Fruit fly (Drosophila melanogaster) whole organism, embryonic: ENCODE measurements around the gene OtopLc.

Experiments used
- Antp ChIP-seq: fragments of 200-800 bp; sonication (Bioruptor generic); optimal IDR thresholded peaks from 3 replicates; lab custom pipeline; 2016; ENCODE audit warnings: missing biosample characterization, missing genetic modification characterization
- Atf6 ChIP-seq: fragments of 200-800 bp; sonication (Bioruptor generic); IDR thresholded peaks from 2 replicates; pipeline ENCODE4 v1.3.6; 2022; ENCODE audit warnings: missing biosample characterization, missing genetic modification characterization
- CG11247 ChIP-seq: fragments of 200-800 bp; sonication (Bioruptor generic); IDR thresholded peaks from 2 replicates; pipeline ENCODE4 v1.3.6; 2022; ENCODE audit warnings: missing biosample characterization, missing genetic modification characterization
- CG14860 ChIP-seq: fragments of 200-800 bp; sonication (Bioruptor generic); IDR thresholded peaks from 3 replicates; pipeline ENCODE4 v1.3.6; 2022; ENCODE audit warnings: missing biosample characterization, missing genetic modification characterization; ENCODE audit not compliant: partially characterized antibody
- CG15011 ChIP-seq: fragments of 200-800 bp; sonication (Bioruptor generic); optimal IDR thresholded peaks from 3 replicates; lab custom pipeline; 2018; ENCODE audit warnings: missing biosample characterization, mild to moderate bottlenecking, missing genetic modification characterization
- CG16779 ChIP-seq: fragments of 200-800 bp; sonication (Bioruptor generic); IDR thresholded peaks from 2 replicates; pipeline ENCODE4 v1.3.6; 2022; ENCODE audit warnings: missing biosample characterization, missing genetic modification characterization
- CG17385 ChIP-seq: fragments of 200-800 bp; sonication (Bioruptor generic); optimal IDR thresholded peaks from 3 replicates; lab custom pipeline; 2018; ENCODE audit warnings: missing biosample characterization, mild to moderate bottlenecking, missing genetic modification characterization
- CG2678 ChIP-seq: fragments of 200-800 bp; sonication (Bioruptor generic); optimal IDR thresholded peaks from 3 replicates; lab custom pipeline; 2019; ENCODE audit warnings: missing biosample characterization, mild to moderate bottlenecking, missing genetic modification characterization, moderate library complexity
- CG2712 ChIP-seq: fragments of 200-800 bp; optimal IDR thresholded peaks from 3 replicates; lab custom pipeline; 2019; ENCODE audit warnings: missing biosample characterization, mild to moderate bottlenecking, missing genetic modification characterization, moderate library complexity
- CG31365 ChIP-seq: fragments of 200-800 bp; sonication (Bioruptor generic); optimal IDR thresholded peaks from 2 replicates; lab custom pipeline; 2018; ENCODE audit warnings: missing biosample characterization, mild to moderate bottlenecking, missing genetic modification characterization
- CG33557 ChIP-seq: fragments of 200-800 bp; sonication (Bioruptor generic); optimal IDR thresholded peaks from 2 replicates; lab custom pipeline; 2019; ENCODE audit warnings: missing biosample characterization, mild to moderate bottlenecking, missing genetic modification characterization, moderate library complexity
- CG34422 ChIP-seq: fragments of 200-800 bp; sonication (Bioruptor generic); IDR thresholded peaks from 3 replicates; pipeline ENCODE4 v1.3.6; 2022; ENCODE audit warnings: missing biosample characterization, missing genetic modification characterization
- CG5180 ChIP-seq: fragments of 200-800 bp; sonication (Bioruptor generic); optimal IDR thresholded peaks from 3 replicates; lab custom pipeline; 2017; ENCODE audit warnings: missing biosample characterization, missing genetic modification characterization, mild to moderate bottlenecking, moderate library complexity, missing genetic modification reagents
- CG6813 ChIP-seq: fragments of 200-800 bp; sonication (Bioruptor generic); optimal IDR thresholded peaks from 2 replicates; lab custom pipeline; 2017; ENCODE audit warnings: missing biosample characterization, missing genetic modification characterization, mild to moderate bottlenecking, moderate library complexity, missing genetic modification reagents
- CG7839 ChIP-seq: fragments of 200-800 bp; sonication (Bioruptor generic); optimal IDR thresholded peaks from 3 replicates; lab custom pipeline; 2018; ENCODE audit warnings: missing biosample characterization, mild to moderate bottlenecking, missing genetic modification characterization, moderate library complexity
- CG7963 ChIP-seq: fragments of 200-800 bp; sonication (Bioruptor generic); IDR thresholded peaks from 3 replicates; pipeline ENCODE4 v1.3.6; 2022; ENCODE audit warnings: missing biosample characterization, missing genetic modification characterization; ENCODE audit not compliant: partially characterized antibody
- CG8765 ChIP-seq: fragments of 200-800 bp; sonication (Bioruptor generic); IDR thresholded peaks from 2 replicates; pipeline ENCODE4 v1.3.6; 2022; ENCODE audit warnings: missing biosample characterization, missing genetic modification characterization
- CG9609 ChIP-seq: fragments of 200-800 bp; sonication (Bioruptor generic); optimal IDR thresholded peaks from 3 replicates; lab custom pipeline; 2016; ENCODE audit warnings: missing biosample characterization, missing genetic modification characterization
- CkIIα-i1 ChIP-seq: fragments of 200-800 bp; sonication (Bioruptor generic); IDR thresholded peaks from 2 replicates; pipeline ENCODE4 v1.3.6; 2022; ENCODE audit warnings: missing biosample characterization, missing genetic modification characterization
- Dad ChIP-seq: fragments of 200-800 bp; sonication (Bioruptor generic); optimal IDR thresholded peaks from 3 replicates; lab custom pipeline; 2016; ENCODE audit warnings: missing biosample characterization, missing genetic modification characterization
- Dip2 ChIP-seq: fragments of 200-800 bp; sonication (Bioruptor generic); IDR thresholded peaks from 2 replicates; pipeline ENCODE4 v1.3.6; 2022; ENCODE audit warnings: missing biosample characterization, missing genetic modification characterization
- Doc2 ChIP-seq: fragments of 200-800 bp; sonication (Bioruptor generic); IDR thresholded peaks from 2 replicates; pipeline ENCODE4 v1.3.6; 2022; ENCODE audit warnings: missing biosample characterization, missing genetic modification characterization
- Ets65A ChIP-seq: fragments of 200-800 bp; sonication (Bioruptor generic); peaks from one replicate; lab custom pipeline; 2016; ENCODE audit warnings: missing biosample characterization, missing genetic modification characterization
- H2.0 ChIP-seq: fragments of 200-800 bp; sonication (Bioruptor generic); IDR thresholded peaks from 2 replicates; pipeline ENCODE4 v1.3.6; 2022; ENCODE audit warnings: missing biosample characterization, missing genetic modification characterization
- Hr39 ChIP-seq: fragments of >200 bp; optimal IDR thresholded peaks from 2 replicates; lab custom pipeline; 2017
- MTF-1 ChIP-seq: fragments of 200-800 bp; sonication (Bioruptor generic); optimal IDR thresholded peaks from 2 replicates; lab custom pipeline; 2018; ENCODE audit warnings: missing biosample characterization, mild to moderate bottlenecking, missing genetic modification characterization, borderline replicate concordance
- Mes4 ChIP-seq: fragments of 200-800 bp; sonication (Bioruptor generic); optimal IDR thresholded peaks from 2 replicates; lab custom pipeline; 2016; ENCODE audit warnings: missing biosample characterization, missing genetic modification characterization
- Ravus ChIP-seq: fragments of 200-800 bp; sonication (Bioruptor generic); IDR thresholded peaks from 2 replicates; pipeline ENCODE4 v1.3.6; 2022; ENCODE audit warnings: missing biosample characterization, missing genetic modification characterization
- Scr ChIP-seq: fragments of 200-800 bp; sonication (Bioruptor generic); IDR thresholded peaks from 2 replicates; pipeline ENCODE4 v1.3.6; 2022; ENCODE audit warnings: missing biosample characterization, missing genetic modification characterization; ENCODE audit not compliant: partially characterized antibody
- Sox100B ChIP-seq: fragments of 200-800 bp; sonication (Bioruptor generic); optimal IDR thresholded peaks from 3 replicates; lab custom pipeline; 2018; ENCODE audit warnings: missing biosample characterization, mild to moderate bottlenecking, missing genetic modification characterization
- Vsx1 ChIP-seq: fragments of 200-800 bp; sonication (Bioruptor generic); optimal IDR thresholded peaks from 2 replicates; lab custom pipeline; 2017; ENCODE audit warnings: missing biosample characterization, mild to moderate bottlenecking, missing genetic modification characterization, missing genetic modification reagents
- ab ChIP-seq: fragments of 200-800 bp; sonication (Bioruptor generic); optimal IDR thresholded peaks from 2 replicates; lab custom pipeline; 2016; ENCODE audit warnings: missing biosample characterization, missing genetic modification characterization
- amos ChIP-seq: fragments of 200-800 bp; sonication (Bioruptor generic); IDR thresholded peaks from 2 replicates; pipeline ENCODE4 v1.3.6; 2022; ENCODE audit warnings: missing biosample characterization, missing genetic modification characterization; ENCODE audit not compliant: partially characterized antibody
- bbx ChIP-seq: fragments of 200-800 bp; sonication (Bioruptor generic); IDR thresholded peaks from 2 replicates; pipeline ENCODE4 v1.3.6; 2022; ENCODE audit warnings: missing biosample characterization, missing genetic modification characterization; ENCODE audit not compliant: partially characterized antibody
- cad ChIP-seq: fragments of >200 bp; optimal IDR thresholded peaks from 2 replicates; lab custom pipeline; 2017; ENCODE audit warnings: missing biosample characterization, missing genetic modification characterization
- eve ChIP-seq, 2 experiments: fragments of >200 bp; optimal IDR thresholded peaks; 2 replicates each; lab custom pipeline; 2017; ENCODE audit warnings: missing biosample characterization in 2 of 2, missing genetic modification characterization in 2 of 2
- fd96Cb ChIP-seq: fragments of 200-800 bp; sonication (Bioruptor generic); optimal IDR thresholded peaks from 2 replicates; lab custom pipeline; 2018; ENCODE audit warnings: missing biosample characterization, mild to moderate bottlenecking, missing genetic modification characterization, moderate library complexity
- fu2 ChIP-seq: fragments of 200-800 bp; sonication (Bioruptor generic); optimal IDR thresholded peaks from 2 replicates; lab custom pipeline; 2016; ENCODE audit warnings: missing biosample characterization, missing genetic modification characterization
- gcm2 ChIP-seq: fragments of 200-800 bp; sonication (Bioruptor generic); optimal IDR thresholded peaks from 2 replicates; lab custom pipeline; 2016; ENCODE audit warnings: missing biosample characterization, missing genetic modification characterization
- gsb ChIP-seq: fragments of 200-800 bp; sonication (Bioruptor generic); IDR thresholded peaks from 2 replicates; pipeline ENCODE4 v1.3.6; 2022; ENCODE audit warnings: missing biosample characterization, missing genetic modification characterization
- gsb-n ChIP-seq: fragments of 200-800 bp; sonication (Bioruptor generic); optimal IDR thresholded peaks from 3 replicates; lab custom pipeline; 2018; ENCODE audit warnings: missing biosample characterization, mild to moderate bottlenecking, missing genetic modification characterization
- hkb ChIP-seq, 2 experiments: fragments of 200-800 bp in 1 of 2; fragments of >200 bp in 1 of 2; sonication (Bioruptor generic) in 1 of 2; IDR thresholded peaks in 1 of 2; optimal IDR thresholded peaks in 1 of 2; 2 replicates each; pipeline versions ENCODE4 v1.3.6 to Lab custom; 2017 to 2022; ENCODE audit warnings: missing biosample characterization in 1 of 2, missing genetic modification characterization in 1 of 2
- knrl ChIP-seq: fragments of 200-800 bp; sonication (Bioruptor generic); IDR thresholded peaks from 3 replicates; pipeline ENCODE4 v1.3.6; 2022; ENCODE audit warnings: missing biosample characterization, missing genetic modification characterization; ENCODE audit not compliant: partially characterized antibody
- lov ChIP-seq, 2 experiments: fragments of 200-800 bp in 1 of 2; fragments of >200 bp in 1 of 2; sonication (Bioruptor generic) in 1 of 2; IDR thresholded peaks in 1 of 2; optimal IDR thresholded peaks in 1 of 2; 2 replicates in 1 of 2; 3 replicates in 1 of 2; pipeline versions ENCODE4 v1.3.6 to Lab custom; 2017 to 2022; ENCODE audit warnings: missing biosample characterization in 1 of 2, missing genetic modification characterization in 1 of 2
- nerfin-2 ChIP-seq: fragments of 200-800 bp; sonication (Bioruptor generic); IDR thresholded peaks from 2 replicates; pipeline ENCODE4 v1.3.6; 2022; ENCODE audit warnings: missing biosample characterization, missing genetic modification characterization; ENCODE audit not compliant: partially characterized antibody
- p53 ChIP-seq: fragments of 200-800 bp; sonication (Bioruptor generic); optimal IDR thresholded peaks from 2 replicates; lab custom pipeline; 2016; ENCODE audit warnings: missing biosample characterization, missing genetic modification characterization
- sima ChIP-seq: fragments of 200-800 bp; sonication (Bioruptor generic); optimal IDR thresholded peaks from 2 replicates; lab custom pipeline; 2016; ENCODE audit warnings: missing biosample characterization, missing genetic modification characterization
- tap ChIP-seq: fragments of 200-800 bp; optimal IDR thresholded peaks from 3 replicates; lab custom pipeline; 2019; ENCODE audit warnings: missing biosample characterization, mild to moderate bottlenecking, missing genetic modification characterization, moderate library complexity
- unpg ChIP-seq: fragments of 200-800 bp; sonication (Bioruptor generic); optimal IDR thresholded peaks from 3 replicates; lab custom pipeline; 2018; ENCODE audit warnings: missing biosample characterization, mild to moderate bottlenecking, missing genetic modification characterization, moderate library complexity
- usp ChIP-seq: fragments of >200 bp; optimal IDR thresholded peaks from 2 replicates; lab custom pipeline; 2017; ENCODE audit warnings: missing biosample characterization, missing genetic modification characterization
- wor ChIP-seq: fragments of 200-800 bp; sonication (Bioruptor generic); IDR thresholded peaks from 2 replicates; pipeline ENCODE4 v1.3.6; 2022; ENCODE audit warnings: missing biosample characterization, missing genetic modification characterization

The OtopLc gene

DNA sequence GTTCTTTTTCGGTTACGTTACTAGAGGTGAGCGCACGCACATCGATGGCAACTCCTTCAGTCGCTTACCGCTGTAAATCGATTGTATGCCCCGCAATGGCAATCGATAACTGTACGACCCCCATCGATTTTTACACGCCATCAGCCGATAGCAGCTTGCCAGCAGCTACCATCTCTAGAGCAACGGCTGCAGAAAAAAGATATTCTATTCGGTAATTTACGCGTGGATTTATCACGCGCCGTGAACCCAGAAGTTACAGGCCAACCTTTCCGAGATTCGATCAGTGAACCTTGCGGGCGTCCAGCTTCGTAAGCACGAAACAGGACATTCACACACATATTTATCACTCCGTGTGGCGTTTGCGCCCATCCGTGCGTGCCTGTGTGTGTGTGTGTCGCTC lies 3.2 kb upstream of the OtopLc start, which contains the start of the genes Sirt4 and CG4119 (continued):
- TF ChIP-seq fu2 (GFP tag; lab: Kevin White, UChicago) (peak; percentile 21), nerfin-2 (GFP tag; lab: Robert Waterston, UW) (peak; percentile 96), Atf6 (GFP tag; lab: Robert Waterston, UW) (no peak), Doc2 (GFP tag; lab: Robert Waterston, UW) (no peak), Scr (GFP tag; lab: Robert Waterston, UW) (peak; percentile 93), CG16779 (no peak), Dad (GFP tag; lab: Kevin White, UChicago) (peak; percentile 32), CkIIα-i1 (GFP tag; lab: Robert Waterston, UW) (no peak), CG8765 (GFP tag; lab: Robert Waterston, UW) (no peak), Antp (GFP tag; lab: Kevin White, UChicago) (peak; percentile 13), CG9609 (no peak), lov (optimal IDR thresholded peaks at IDR 0.05; lab: Kevin White, UChicago) (no peak), lov (GFP tag; IDR thresholded peaks at IDR 0.05; lab: Robert Waterston, UW) (no peak), CG34422 (peak; percentile 56; the same call in 1 of the 3 replicates), gcm2 (GFP tag; lab: Kevin White, UChicago) (no peak), CG15011 (GFP tag; lab: Kevin White, UChicago) (no peak), gsb (GFP tag; lab: Robert Waterston, UW) (no peak), CG11247 (peak; percentile 36; the same call in 1 of the 2 replicates), Ravus (no peak), CG2678 (tag; lab: Kevin White, UChicago) (peak; percentile 18), Hr39 (no peak), CG5180 (no peak), tap (tag; lab: Kevin White, UChicago) (no peak), eve (GFP tag; optimal IDR thresholded peaks at IDR 0.05; lab: Kevin White, UChicago) (no peak), Dip2 (GFP tag; lab: Robert Waterston, UW) (no peak), CG33557 (GFP tag; lab: Kevin White, UChicago) (no peak), hkb (optimal IDR thresholded peaks at IDR 0.05; lab: Kevin White, UChicago) (no peak), hkb (GFP tag; IDR thresholded peaks at IDR 0.05; lab: Robert Waterston, UW) (no peak), amos (peak; percentile 98), sima (GFP tag; lab: Kevin White, UChicago) (no peak), CG17385 (GFP tag; lab: Kevin White, UChicago) (no peak), CG31365 (tag; lab: Kevin White, UChicago) (no peak), Sox100B (GFP tag; lab: Kevin White, UChicago) (no peak), CG14860 (peak; percentile 94), Ets65A (GFP tag; lab: Kevin White, UChicago) (peak; percentile 33), CG7963 (GFP tag; lab: Robert Waterston, UW) (peak; percentile 98), MTF-1 (GFP tag; lab: Kevin White, UChicago) (no peak), bbx (GFP tag; lab: Robert Waterston, UW) (peak; percentile 98), gsb-n (tag; lab: Kevin White, UChicago) (no peak), unpg (GFP tag; lab: Kevin White, UChicago) (no peak), ab (GFP tag; lab: Kevin White, UChicago) (no peak), Vsx1 (GFP tag; lab: Kevin White, UChicago) (no peak), knrl (peak; percentile 95), H2.0 (peak; percentile 5; the same call in 1 of the 2 replicates), cad (no peak), CG7839 (no peak), usp (GFP tag; lab: Kevin White, UChicago) (no peak), Mes4 (no peak), wor (no peak), CG2712 (tag; lab: Kevin White, UChicago) (peak; percentile 38), CG6813 (no peak), p53 (GFP tag; lab: Kevin White, UChicago) (no peak), fd96Cb (tag; lab: Kevin White, UChicago) (no peak)
